Fruit fly (Drosophila melanogaster): ENCODE measurements around the gene Mms19.

dm6 chr3R:5213309-5213708 is 19.0 kb upstream of the Mms19 start:
- TF ChIP-seq Clk (GFP tag; optimal IDR thresholded peaks at IDR 0.05) (no peak), cnc (optimal IDR thresholded peaks at IDR 0.05) (no peak), CG33017 (tag; optimal IDR thresholded peaks at IDR 0.05) (no peak), kay (GFP tag; ENCODE audit: borderline replicate concordance) (no peak), cic (GFP tag; optimal IDR thresholded peaks at IDR 0.05) (no peak), CG14711 (tag; optimal IDR thresholded peaks at IDR 0.05) (no peak), CG1620 (GFP tag; optimal IDR thresholded peaks at IDR 0.05) (no peak), bab1 (GFP tag; optimal IDR thresholded peaks at IDR 0.05) (no peak), tj (GFP tag; optimal IDR thresholded peaks at IDR 0.05) (peak; percentile 31), Crg-1 (GFP tag; optimal IDR thresholded peaks at IDR 0.05) (no peak)
